Fruit fly (Drosophila melanogaster) whole organism, embryonic: ENCODE data around the gene CG13667.
A peak's percentile ranks its signal among the peaks of the same experiment; 100 is the strongest.

Experiments used
- CG10267 ChIP-seq: fragments of 200-800 bp; sonication (Bioruptor generic); optimal IDR thresholded peaks from 2 replicates; lab custom pipeline; 2018; ENCODE audit warnings: missing biosample characterization, mild to moderate bottlenecking, missing genetic modification characterization, moderate library complexity
- CG10366 ChIP-seq: fragments of 200-800 bp; sonication (Bioruptor generic); IDR thresholded peaks from 2 replicates; pipeline ENCODE4 v1.3.6; 2022; ENCODE audit warnings: missing biosample characterization, missing genetic modification characterization
- CG1233 ChIP-seq: fragments of 200-800 bp; sonication (Bioruptor generic); optimal IDR thresholded peaks from 4 replicates; lab custom pipeline; 2018; ENCODE audit warnings: missing biosample characterization, mild to moderate bottlenecking, missing genetic modification characterization
- CG12391 ChIP-seq: fragments of 200-800 bp; sonication (Bioruptor generic); optimal IDR thresholded peaks from 3 replicates; lab custom pipeline; 2018; ENCODE audit warnings: missing biosample characterization, mild to moderate bottlenecking, missing genetic modification characterization, moderate library complexity
- CG12744 ChIP-seq: fragments of 200-800 bp; sonication (Bioruptor generic); optimal IDR thresholded peaks from 2 replicates; lab custom pipeline; 2016; ENCODE audit warnings: missing biosample characterization, missing genetic modification characterization
- CG13123 ChIP-seq: fragments of 200-800 bp; sonication (Bioruptor generic); optimal IDR thresholded peaks from 2 replicates; lab custom pipeline; 2016; ENCODE audit warnings: missing biosample characterization, missing genetic modification characterization
- CG13624 ChIP-seq: fragments of 200-800 bp; sonication (Bioruptor generic); optimal IDR thresholded peaks from 2 replicates; lab custom pipeline; 2016; ENCODE audit warnings: missing biosample characterization, missing genetic modification characterization
- CG15269 ChIP-seq: fragments of 200-800 bp; sonication (Bioruptor generic); optimal IDR thresholded peaks from 2 replicates; lab custom pipeline; 2018; ENCODE audit warnings: missing biosample characterization, mild to moderate bottlenecking, missing genetic modification characterization, moderate library complexity
- CG1529 ChIP-seq: fragments of 200-800 bp; sonication (Bioruptor generic); optimal IDR thresholded peaks from 3 replicates; lab custom pipeline; 2018; ENCODE audit warnings: missing biosample characterization, missing genetic modification characterization
- CG15479 ChIP-seq: fragments of 200-800 bp; sonication (Bioruptor generic); optimal IDR thresholded peaks from 3 replicates; lab custom pipeline; 2019; ENCODE audit warnings: missing biosample characterization, mild to moderate bottlenecking, missing genetic modification characterization, moderate library complexity
- CG1603 ChIP-seq: fragments of 200-800 bp; sonication (Bioruptor generic); optimal IDR thresholded peaks from 2 replicates; lab custom pipeline; 2019; ENCODE audit warnings: missing biosample characterization, mild to moderate bottlenecking, missing genetic modification characterization, moderate library complexity
- CG17359 ChIP-seq: fragments of 200-800 bp; sonication (Bioruptor generic); optimal IDR thresholded peaks from 3 replicates; lab custom pipeline; 2018; ENCODE audit warnings: missing biosample characterization, mild to moderate bottlenecking, missing genetic modification characterization, moderate library complexity
- CG18619 ChIP-seq: fragments of 200-800 bp; sonication (Bioruptor generic); optimal IDR thresholded peaks from 3 replicates; lab custom pipeline; 2017; ENCODE audit warnings: missing biosample characterization, mild to moderate bottlenecking, missing genetic modification characterization
- CG2116 ChIP-seq: fragments of 200-800 bp; sonication (Bioruptor generic); optimal IDR thresholded peaks from 3 replicates; lab custom pipeline; 2018; ENCODE audit warnings: missing biosample characterization, mild to moderate bottlenecking, missing genetic modification characterization
- CG2129 ChIP-seq: fragments of 200-800 bp; sonication (Bioruptor generic); IDR thresholded peaks from 2 replicates; pipeline ENCODE4 v1.3.6; 2022; ENCODE audit warnings: missing biosample characterization, missing genetic modification characterization; ENCODE audit not compliant: partially characterized antibody
- CG2712 ChIP-seq: fragments of 200-800 bp; optimal IDR thresholded peaks from 3 replicates; lab custom pipeline; 2019; ENCODE audit warnings: missing biosample characterization, mild to moderate bottlenecking, missing genetic modification characterization, moderate library complexity
- CG9215 ChIP-seq: fragments of 200-800 bp; sonication (Bioruptor generic); IDR thresholded peaks from 2 replicates; pipeline ENCODE4 v1.3.6; 2022; ENCODE audit warnings: missing biosample characterization, missing genetic modification characterization
- Dip2 ChIP-seq: fragments of 200-800 bp; sonication (Bioruptor generic); IDR thresholded peaks from 2 replicates; pipeline ENCODE4 v1.3.6; 2022; ENCODE audit warnings: missing biosample characterization, missing genetic modification characterization
- Dip3 ChIP-seq: fragments of 200-800 bp; sonication (Bioruptor generic); optimal IDR thresholded peaks from 3 replicates; lab custom pipeline; 2016; ENCODE audit warnings: missing biosample characterization, missing genetic modification characterization
- Eip74EF ChIP-seq, 2 experiments: fragments of 200-800 bp in 1 of 2; fragments of >200 bp in 1 of 2; sonication (Bioruptor generic) in 1 of 2; optimal IDR thresholded peaks; 2 replicates each; lab custom pipeline; 2017 to 2019; ENCODE audit warnings: missing biosample characterization in 2 of 2, missing genetic modification characterization in 2 of 2, mild to moderate bottlenecking in 1 of 2, moderate library complexity in 1 of 2
- Elba2 ChIP-seq: fragments of 200-800 bp; sonication (Bioruptor generic); optimal IDR thresholded peaks from 3 replicates; lab custom pipeline; 2016; ENCODE audit warnings: missing biosample characterization, missing genetic modification characterization
- HmgZ ChIP-seq: fragments of 200-800 bp; sonication (Bioruptor generic); optimal IDR thresholded peaks from 2 replicates; lab custom pipeline; 2018; ENCODE audit warnings: missing biosample characterization, mild to moderate bottlenecking, missing genetic modification characterization
- NK7.1 ChIP-seq: fragments of 200-800 bp; sonication (Bioruptor generic); optimal IDR thresholded peaks from 3 replicates; lab custom pipeline; 2016; ENCODE audit warnings: missing biosample characterization, missing genetic modification characterization
- NfI ChIP-seq: fragments of 200-800 bp; sonication (Bioruptor generic); optimal IDR thresholded peaks from 3 replicates; lab custom pipeline; 2018; ENCODE audit warnings: missing biosample characterization, mild to moderate bottlenecking, missing genetic modification characterization, moderate library complexity
- PHDP ChIP-seq: fragments of 200-800 bp; sonication (Bioruptor generic); optimal IDR thresholded peaks from 3 replicates; lab custom pipeline; 2018; ENCODE audit warnings: missing biosample characterization, mild to moderate bottlenecking, missing genetic modification characterization, moderate library complexity
- Rfx ChIP-seq: fragments of 200-800 bp; sonication (Bioruptor generic); IDR thresholded peaks from 2 replicates; pipeline ENCODE4 v1.3.6; 2022; ENCODE audit warnings: missing biosample characterization, missing genetic modification characterization
- Scr ChIP-seq: fragments of 200-800 bp; sonication (Bioruptor generic); IDR thresholded peaks from 2 replicates; pipeline ENCODE4 v1.3.6; 2022; ENCODE audit warnings: missing biosample characterization, missing genetic modification characterization; ENCODE audit not compliant: partially characterized antibody
- Side ChIP-seq: fragments of 200-800 bp; sonication (Bioruptor generic); optimal IDR thresholded peaks from 2 replicates; lab custom pipeline; 2016; ENCODE audit warnings: missing biosample characterization, missing genetic modification characterization
- Trl ChIP-seq, 3 experiments: fragments of >200 bp in 2 of 3; fragments of 200-800 bp in 1 of 3; sonication (Bioruptor generic) in 1 of 3; optimal IDR thresholded peaks; 2 replicates in 1 of 3; 3 replicates in 2 of 3; lab custom pipeline; 2016 to 2017; ENCODE audit warnings: missing biosample characterization in 1 of 3, missing genetic modification characterization in 1 of 3
- amos ChIP-seq: fragments of 200-800 bp; sonication (Bioruptor generic); IDR thresholded peaks from 2 replicates; pipeline ENCODE4 v1.3.6; 2022; ENCODE audit warnings: missing biosample characterization, missing genetic modification characterization; ENCODE audit not compliant: partially characterized antibody
- bbx ChIP-seq: fragments of 200-800 bp; sonication (Bioruptor generic); IDR thresholded peaks from 2 replicates; pipeline ENCODE4 v1.3.6; 2022; ENCODE audit warnings: missing biosample characterization, missing genetic modification characterization; ENCODE audit not compliant: partially characterized antibody
- dmrt99B ChIP-seq: fragments of 200-800 bp; sonication (Bioruptor generic); optimal IDR thresholded peaks from 2 replicates; lab custom pipeline; 2018; ENCODE audit warnings: missing biosample characterization, mild to moderate bottlenecking, missing genetic modification characterization, moderate library complexity
- dysf ChIP-seq: fragments of 200-800 bp; sonication (Bioruptor generic); IDR thresholded peaks from 3 replicates; pipeline ENCODE4 v1.3.6; 2022; ENCODE audit warnings: missing biosample characterization, missing genetic modification characterization
- emc ChIP-seq: fragments of 200-800 bp; sonication (Bioruptor generic); optimal IDR thresholded peaks from 2 replicates; lab custom pipeline; 2016; ENCODE audit warnings: missing biosample characterization, missing genetic modification characterization
- esg ChIP-seq: fragments of 200-800 bp; sonication (Bioruptor generic); conservative IDR thresholded peaks from 2 replicates; pipeline ENCODE4 v1.3.6; 2022; ENCODE audit warnings: missing biosample characterization, missing genetic modification characterization
- lbe ChIP-seq: fragments of 200-800 bp; sonication (Bioruptor generic); optimal IDR thresholded peaks from 2 replicates; lab custom pipeline; 2016; ENCODE audit warnings: missing biosample characterization, mild to moderate bottlenecking, missing genetic modification characterization
- org-1 ChIP-seq: fragments of 200-800 bp; sonication (Bioruptor generic); optimal IDR thresholded peaks from 2 replicates; lab custom pipeline; 2017; ENCODE audit warnings: missing biosample characterization, missing genetic modification characterization
- peb ChIP-seq: fragments of 200-800 bp; sonication (Bioruptor generic); IDR thresholded peaks from 2 replicates; pipeline ENCODE4 v1.3.6; 2022; ENCODE audit warnings: missing biosample characterization, missing genetic modification characterization
- phol ChIP-seq: fragments of 200-800 bp; sonication (Bioruptor generic); optimal IDR thresholded peaks from 3 replicates; lab custom pipeline; 2018; ENCODE audit warnings: missing biosample characterization, mild to moderate bottlenecking, missing genetic modification characterization, moderate library complexity
- prd ChIP-seq, 3 experiments: fragments of >200 bp in 2 of 3; fragments of 200-800 bp in 1 of 3; sonication (Bioruptor generic) in 1 of 3; optimal IDR thresholded peaks in 2 of 3; IDR thresholded peaks in 1 of 3; 2 replicates in 2 of 3; 3 replicates in 1 of 3; pipeline versions ENCODE4 v1.3.6 to Lab custom; 2017 to 2022; ENCODE audit warnings: missing biosample characterization in 1 of 3, missing genetic modification characterization in 1 of 3
- sc ChIP-seq, 3 experiments: fragments of >200 bp in 2 of 3; fragments of 200-800 bp in 1 of 3; sonication (Bioruptor generic) in 1 of 3; optimal IDR thresholded peaks; 2 replicates in 2 of 3; 3 replicates in 1 of 3; lab custom pipeline; 2017; ENCODE audit warnings: mild to moderate bottlenecking in 1 of 3, missing biosample characterization in 1 of 3, missing genetic modification characterization in 1 of 3, missing genetic modification reagents in 1 of 3
- tap ChIP-seq: fragments of 200-800 bp; optimal IDR thresholded peaks from 3 replicates; lab custom pipeline; 2019; ENCODE audit warnings: missing biosample characterization, mild to moderate bottlenecking, missing genetic modification characterization, moderate library complexity

Gene CG13667

dm6 chr3L:8370922-8371321 is 34.3 kb upstream of the CG13667 start (continued):
- no peak for TF ChIP-seq CG1529 (GFP tag; lab: Kevin White, UChicago)
- TF ChIP-seq prd (optimal IDR thresholded peaks at IDR 0.05; lab: Kevin White, UChicago) = no peak
- TF ChIP-seq prd (GFP tag; IDR thresholded peaks at IDR 0.05; lab: Robert Waterston, UW) = peak; percentile 17; the same call in 1 of the 3 replicates
- no peak for TF ChIP-seq Dip2 (GFP tag; lab: Robert Waterston, UW)
- TF ChIP-seq Rfx (GFP tag; lab: Robert Waterston, UW) = peak; percentile 28; the same call in 1 of the 2 replicates
- TF ChIP-seq Scr (GFP tag; lab: Robert Waterston, UW) = no peak
- TF ChIP-seq CG18619 (GFP tag; lab: Kevin White, UChicago) = no peak
- no peak for TF ChIP-seq CG17359 (tag; lab: Kevin White, UChicago)
- TF ChIP-seq CG13123 = no peak
- TF ChIP-seq CG12744 = no peak
- TF ChIP-seq lbe (GFP tag; lab: Kevin White, UChicago) = peak; percentile 9
- no peak for TF ChIP-seq CG9215 (GFP tag; lab: Robert Waterston, UW)
- no peak for TF ChIP-seq CG12391 (tag; lab: Kevin White, UChicago)
- TF ChIP-seq Trl (optimal IDR thresholded peaks at IDR 0.05; lab: Kevin White, UChicago) = no peak
- no peak for TF ChIP-seq Trl (GFP tag; optimal IDR thresholded peaks at IDR 0.05; lab: Kevin White, UChicago)
- TF ChIP-seq esg (GFP tag; lab: Robert Waterston, UW) = no peak
- no peak for TF ChIP-seq tap (tag; lab: Kevin White, UChicago)
- TF ChIP-seq NK7.1 (GFP tag; lab: Kevin White, UChicago) = no peak
- no peak for TF ChIP-seq phol (tag; lab: Kevin White, UChicago)
- no peak for TF ChIP-seq org-1 (GFP tag; lab: Kevin White, UChicago)
- no peak for TF ChIP-seq CG15479 (GFP tag; lab: Kevin White, UChicago)
- TF ChIP-seq CG1603 = no peak
- no peak for TF ChIP-seq Eip74EF (GFP tag; optimal IDR thresholded peaks at IDR 0.05; lab: Kevin White, UChicago)
- TF ChIP-seq CG1233 (GFP tag; lab: Kevin White, UChicago) = no peak
- no peak for TF ChIP-seq emc (GFP tag; lab: Kevin White, UChicago)
- no peak for TF ChIP-seq Elba2 (GFP tag; lab: Kevin White, UChicago)

dm6 chr3L:8371538-8371937 is 33.7 kb upstream of the CG13667 start:
- TF ChIP-seq HmgZ (tag; lab: Kevin White, UChicago) (no peak), CG13624 (GFP tag; lab: Kevin White, UChicago) (no peak), CG2129 (GFP tag; lab: Robert Waterston, UW) (no peak), peb (GFP tag; lab: Robert Waterston, UW) (no peak), CG2116 (GFP tag; lab: Kevin White, UChicago) (no peak), CG10267 (no peak), Side (GFP tag; lab: Kevin White, UChicago) (no peak), esg (GFP tag; lab: Robert Waterston, UW) (no peak), CG15269 (tag; lab: Kevin White, UChicago) (no peak), sc (optimal IDR thresholded peaks at IDR 0.05; lab: Kevin White, UChicago) (no peak), sc (GFP tag; optimal IDR thresholded peaks at IDR 0.05; lab: Kevin White, UChicago) (no peak), PHDP (no peak), dmrt99B (no peak), CG10366 (GFP tag; lab: Robert Waterston, UW) (no peak), amos (GFP tag; lab: Robert Waterston, UW) (no peak), bbx (GFP tag; lab: Robert Waterston, UW) (no peak), NfI (no peak), Dip3 (GFP tag; lab: Kevin White, UChicago) (no peak), dysf (GFP tag; lab: Robert Waterston, UW) (no peak), CG2712 (tag; lab: Kevin White, UChicago) (no peak)
